Worm (Caenorhabditis elegans) whole organism, midembryonic: ENCODE data around the gene mks-1.

ENCODE experiments used
- T22C8.4 ChIP-seq: fragments of 200-800 bp; sonication (Bioruptor generic); IDR thresholded peaks from 2 replicates; pipeline ENCODE4 v1.3.6; 2022; ENCODE audit warnings: missing genetic modification characterization, missing compliant biosample characterization
- cog-1 ChIP-seq: sonication (generic microtip); optimal IDR thresholded peaks from 2 replicates; lab custom pipeline; 2016; ENCODE audit warnings: missing genetic modification characterization, missing compliant biosample characterization
- flt-1 ChIP-seq: fragments of 200-800 bp; sonication (Bioruptor generic); IDR thresholded peaks from 2 replicates; pipeline ENCODE4 v1.3.6; 2022; ENCODE audit warnings: missing genetic modification characterization, missing compliant biosample characterization
- klf-2 ChIP-seq: fragments of 200-800 bp; sonication (Bioruptor generic); conservative IDR thresholded peaks from 2 replicates; pipeline ENCODE4 v1.3.6; 2022; ENCODE audit warnings: missing genetic modification reagents, missing genetic modification characterization, missing compliant biosample characterization
- med-1 ChIP-seq: sonication (generic microtip); optimal IDR thresholded peaks from 2 replicates; lab custom pipeline; 2017; ENCODE audit warnings: missing genetic modification characterization, mild to moderate bottlenecking, missing compliant biosample characterization, antibody characterized with exemption, missing genetic modification reagents; ENCODE audit not compliant: insufficient read depth
- ref-1 ChIP-seq: fragments of 200-800 bp; sonication (Bioruptor generic); conservative IDR thresholded peaks from 2 replicates; pipeline ENCODE4 v1.3.6; 2022; ENCODE audit warnings: missing genetic modification reagents, missing genetic modification characterization, missing compliant biosample characterization
- tab-1 ChIP-seq: fragments of 200-800 bp; sonication (Bioruptor generic); IDR thresholded peaks from 2 replicates; pipeline ENCODE4 v1.3.6; 2022; ENCODE audit warnings: missing genetic modification characterization, missing compliant biosample characterization
- ztf-23 ChIP-seq: fragments of 200-800 bp; sonication (Bioruptor generic); IDR thresholded peaks from 2 replicates; pipeline ENCODE4 v1.3.6; 2022; ENCODE audit warnings: missing genetic modification reagents, missing genetic modification characterization, missing compliant biosample characterization
- ztf-29 ChIP-seq: fragments of 200-800 bp; sonication (Bioruptor generic); IDR thresholded peaks from 2 replicates; pipeline ENCODE4 v1.3.6; 2022; ENCODE audit warnings: missing genetic modification reagents, missing genetic modification characterization, missing compliant biosample characterization

mks-1 gene

ce11 chrIII:3161600-3161999 lies 24.5 kb upstream of the mks-1 start:
- no peak for TF ChIP-seq T22C8.4 (GFP tag; lab: Robert Waterston, UW)
- TF ChIP-seq ztf-23 (GFP tag; lab: Robert Waterston, UW) = no peak
- TF ChIP-seq ztf-29 (GFP tag; lab: Robert Waterston, UW) = no peak
- TF ChIP-seq tab-1 (GFP tag; lab: Robert Waterston, UW) = no peak
- TF ChIP-seq klf-2 = no peak
- no peak for TF ChIP-seq flt-1 (GFP tag; lab: Robert Waterston, UW)
- no peak for TF ChIP-seq med-1 (GFP tag; lab: Kevin White, UChicago)
- TF ChIP-seq cog-1 (tag; lab: Kevin White, UChicago) = no peak
- TF ChIP-seq ref-1 (GFP tag; lab: Robert Waterston, UW) = no peak

DNA sequence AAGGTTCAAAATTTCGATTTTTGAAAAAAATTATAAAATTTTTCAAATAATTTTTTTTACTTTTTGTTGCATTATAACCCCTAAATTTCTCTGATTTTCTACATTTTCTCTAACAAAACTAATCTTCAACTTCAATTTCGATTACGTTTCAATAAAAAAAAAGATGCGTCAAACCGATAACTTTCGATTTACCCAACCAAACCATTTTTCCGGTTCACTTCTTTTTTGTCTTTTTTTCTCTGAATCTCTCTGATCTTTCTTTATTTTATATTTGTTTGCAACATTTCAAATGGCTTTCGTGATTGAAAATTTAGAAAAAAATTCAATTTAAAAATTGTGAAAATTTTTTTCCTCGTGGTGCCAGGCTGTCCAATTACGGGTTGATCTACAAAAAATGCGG lies 22.6 kb upstream of the mks-1 start:
- TF ChIP-seq klf-2 (no peak), ref-1 (GFP tag; lab: Robert Waterston, UW) (no peak)

DNA sequence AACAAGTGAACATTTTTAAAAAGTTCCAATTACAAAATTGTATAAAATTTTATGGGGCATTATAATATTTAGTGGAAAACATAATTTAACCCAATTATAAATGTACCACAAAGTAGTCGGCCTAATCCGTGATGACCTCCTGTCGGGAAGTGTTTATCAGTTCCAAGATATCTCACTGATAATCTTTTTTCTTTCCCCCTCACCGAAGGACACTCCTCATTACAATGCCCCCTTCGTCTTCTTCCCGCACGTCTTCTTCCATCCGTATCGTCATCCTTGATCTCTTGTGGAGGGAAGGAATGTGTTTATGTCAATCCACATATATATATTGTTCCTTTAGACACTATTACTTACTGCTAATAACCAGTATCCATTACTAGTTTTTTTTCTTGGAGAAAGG lies 20.8 kb upstream of the mks-1 start, which contains the start of gene R148.5:
Gene R148.5 (plus strand): TSS at position 331 of the 400 bp plus-strand sequence.
- TF ChIP-seq ref-1 (GFP tag; lab: Robert Waterston, UW) (no peak), flt-1 (GFP tag; lab: Robert Waterston, UW) (no peak), klf-2 (no peak), T22C8.4 (GFP tag; lab: Robert Waterston, UW) (no peak), med-1 (GFP tag; lab: Kevin White, UChicago) (no peak), cog-1 (tag; lab: Kevin White, UChicago) (no peak), ztf-29 (GFP tag; lab: Robert Waterston, UW) (no peak), ztf-23 (GFP tag; lab: Robert Waterston, UW) (no peak), tab-1 (GFP tag; lab: Robert Waterston, UW) (no peak)

- TF ChIP-seq cog-1 (tag; lab: Kevin White, UChicago) = no peak
- no peak for TF ChIP-seq med-1 (GFP tag; lab: Kevin White, UChicago)
- no peak for TF ChIP-seq flt-1 (GFP tag; lab: Robert Waterston, UW)
- no peak for TF ChIP-seq ztf-29 (GFP tag; lab: Robert Waterston, UW)
- TF ChIP-seq T22C8.4 (GFP tag; lab: Robert Waterston, UW) = no peak
- TF ChIP-seq klf-2 = no peak
- no peak for TF ChIP-seq ztf-23 (GFP tag; lab: Robert Waterston, UW)
- TF ChIP-seq tab-1 (GFP tag; lab: Robert Waterston, UW) = no peak
- TF ChIP-seq ref-1 (GFP tag; lab: Robert Waterston, UW) = no peak
These were observed 16.8 kb upstream of the mks-1 start for ce11 chrIII:3169279-3169678.

DNA sequence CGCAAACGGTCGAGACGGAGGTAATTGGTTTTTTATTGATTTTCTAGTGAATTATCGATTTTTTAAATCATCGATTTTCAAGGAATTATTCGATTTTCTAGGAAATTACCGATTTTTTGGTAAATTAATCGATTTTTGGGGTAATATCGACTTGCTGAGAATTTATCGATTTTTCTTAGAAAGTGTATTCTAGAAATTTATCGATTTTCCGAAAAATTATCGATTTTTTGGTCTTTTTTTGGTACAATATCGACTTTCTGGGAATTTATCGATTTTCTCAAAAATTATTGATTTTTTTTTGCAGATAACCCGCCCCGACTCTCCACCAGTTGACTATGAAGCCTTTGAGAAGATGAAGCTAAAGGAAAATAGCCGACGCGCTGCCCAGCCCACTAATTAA lies 15.5 kb upstream of the mks-1 start:
- peak; percentile 91 for TF ChIP-seq T22C8.4 (GFP tag; lab: Robert Waterston, UW)
- no peak for TF ChIP-seq flt-1 (GFP tag; lab: Robert Waterston, UW)

DNA sequence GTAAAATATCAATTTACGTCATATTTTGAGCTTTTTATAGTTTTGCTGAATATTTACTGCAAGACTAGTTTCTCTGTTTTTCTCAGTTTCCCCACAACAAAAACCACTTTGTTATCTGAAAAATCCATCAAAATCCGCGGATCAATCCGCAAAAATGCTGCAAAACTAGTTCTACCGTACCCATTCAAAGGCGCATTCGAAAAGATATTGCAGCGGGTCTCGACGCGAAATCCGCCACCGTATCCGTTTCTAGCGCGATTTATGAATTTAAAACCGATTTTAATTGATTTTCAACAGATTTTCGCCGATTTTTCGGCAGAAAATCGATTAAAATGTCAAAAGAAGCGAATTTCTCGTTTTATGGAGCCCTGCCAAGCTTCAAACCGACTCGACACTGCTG lies 14.7 kb upstream of the mks-1 start, which contains the start of gene R148.4:
Gene R148.4 (plus strand): TSS at position 211 of the 400 bp plus-strand sequence.
- TF ChIP-seq ztf-29 (GFP tag; lab: Robert Waterston, UW) (no peak), cog-1 (tag; lab: Kevin White, UChicago) (no peak), med-1 (GFP tag; lab: Kevin White, UChicago) (no peak), klf-2 (no peak), ref-1 (GFP tag; lab: Robert Waterston, UW) (no peak), T22C8.4 (GFP tag; lab: Robert Waterston, UW) (no peak), tab-1 (GFP tag; lab: Robert Waterston, UW) (no peak), flt-1 (GFP tag; lab: Robert Waterston, UW) (no peak), ztf-23 (GFP tag; lab: Robert Waterston, UW) (no peak)

DNA sequence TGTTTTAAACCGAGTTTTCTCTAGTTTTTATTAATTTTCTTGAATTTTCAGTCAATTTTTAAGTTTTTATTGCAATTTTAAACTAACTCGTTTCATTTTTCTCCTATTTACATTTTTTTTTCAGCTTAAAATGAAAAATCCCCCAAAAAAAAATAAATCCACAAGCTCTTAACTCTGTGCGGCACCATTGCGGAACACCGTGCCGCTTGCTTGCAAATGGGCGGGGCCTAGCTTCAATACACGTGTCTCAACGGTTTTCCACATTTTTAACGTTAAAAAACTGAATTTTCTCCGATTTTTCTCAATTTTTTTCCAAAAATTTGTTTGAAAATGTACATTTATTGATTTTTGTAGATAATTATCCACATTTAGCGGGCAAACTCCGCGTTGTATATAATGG lies 11.1 kb upstream of the mks-1 start, which contains the start of gene R148.3:
Gene R148.3 (plus strand): TSS at position 347 of the 400 bp plus-strand sequence.
- TF ChIP-seq ztf-29 (GFP tag; lab: Robert Waterston, UW) (peak; percentile 78), cog-1 (tag; lab: Kevin White, UChicago) (peak; percentile 49), med-1 (GFP tag; lab: Kevin White, UChicago) (peak; percentile 93), klf-2 (peak; percentile 80), ref-1 (GFP tag; lab: Robert Waterston, UW) (peak; percentile 64; the same call in 1 of the 2 replicates), flt-1 (GFP tag; lab: Robert Waterston, UW) (peak; percentile 86), T22C8.4 (GFP tag; lab: Robert Waterston, UW) (peak; percentile 8; the same call in 1 of the 2 replicates), ztf-23 (GFP tag; lab: Robert Waterston, UW) (peak; percentile 92), tab-1 (GFP tag; lab: Robert Waterston, UW) (peak; percentile 85)

DNA sequence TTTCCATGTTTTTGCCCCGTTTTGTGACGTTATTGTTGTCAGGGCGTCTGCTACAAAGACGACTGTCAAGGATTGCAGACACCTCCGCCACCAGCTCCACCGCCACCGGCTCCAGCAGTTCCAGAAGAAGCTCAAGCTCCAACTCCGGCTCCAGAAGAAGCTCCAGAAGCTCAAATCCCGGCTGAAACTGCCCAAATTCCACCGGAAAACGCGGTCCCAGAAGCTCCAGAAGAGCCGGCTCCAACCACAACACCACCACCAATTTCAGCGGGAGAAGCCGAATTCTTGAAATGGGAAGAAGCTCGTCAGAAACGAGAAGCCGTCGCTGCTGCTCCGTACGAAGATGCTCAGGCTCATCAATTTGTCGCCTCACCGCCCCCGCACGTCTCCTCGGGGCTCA lies 9.3 kb upstream of the mks-1 start:
- TF ChIP-seq cog-1 (tag; lab: Kevin White, UChicago) (no peak), med-1 (GFP tag; lab: Kevin White, UChicago) (no peak), klf-2 (no peak), ztf-23 (GFP tag; lab: Robert Waterston, UW) (no peak), T22C8.4 (GFP tag; lab: Robert Waterston, UW) (no peak), ref-1 (GFP tag; lab: Robert Waterston, UW) (no peak), tab-1 (GFP tag; lab: Robert Waterston, UW) (no peak), flt-1 (GFP tag; lab: Robert Waterston, UW) (no peak), ztf-29 (GFP tag; lab: Robert Waterston, UW) (no peak)

ce11 chrIII:3179855-3180254 lies 6.2 kb upstream of the mks-1 start:
- no peak for TF ChIP-seq T22C8.4 (GFP tag; lab: Robert Waterston, UW)
- no peak for TF ChIP-seq ref-1 (GFP tag; lab: Robert Waterston, UW)
- TF ChIP-seq med-1 (GFP tag; lab: Kevin White, UChicago) = no peak
- no peak for TF ChIP-seq flt-1 (GFP tag; lab: Robert Waterston, UW)
- TF ChIP-seq klf-2 = no peak
- no peak for TF ChIP-seq cog-1 (tag; lab: Kevin White, UChicago)
- no peak for TF ChIP-seq ztf-23 (GFP tag; lab: Robert Waterston, UW)
- TF ChIP-seq tab-1 (GFP tag; lab: Robert Waterston, UW) = no peak
- no peak for TF ChIP-seq ztf-29 (GFP tag; lab: Robert Waterston, UW)
